Worm (Caenorhabditis elegans) whole organism, L2 larva: Measurements from ENCODE around the gene col-185.

Experiments
- C34F6.9 ChIP-seq: fragments of 150-350 bp; optimal IDR thresholded peaks from 2 replicates; lab custom pipeline; 2014; ENCODE audit warnings: missing biosample characterization, missing genetic modification characterization
- F13H6.1 ChIP-seq: sonication (generic microtip); optimal IDR thresholded peaks from 2 replicates; lab custom pipeline; 2016; ENCODE audit warnings: missing genetic modification characterization, missing compliant biosample characterization
- R02D3.7 ChIP-seq: fragments of 150-350 bp; optimal IDR thresholded peaks from 2 replicates; lab custom pipeline; 2014; ENCODE audit warnings: missing biosample characterization, missing genetic modification characterization
- Y55F3AM.14 ChIP-seq: fragments of 200-800 bp; sonication (Bioruptor generic); optimal IDR thresholded peaks from 2 replicates; lab custom pipeline; 2018; ENCODE audit warnings: mild to moderate bottlenecking, missing genetic modification characterization, missing compliant biosample characterization
- ZK546.5 ChIP-seq: sonication (generic microtip); optimal IDR thresholded peaks from 2 replicates; lab custom pipeline; 2017; ENCODE audit warnings: missing biosample characterization, missing genetic modification characterization
- alr-1 ChIP-seq: fragments of 150-350 bp; optimal IDR thresholded peaks from 2 replicates; lab custom pipeline; 2014; ENCODE audit warnings: missing biosample characterization, missing genetic modification characterization
- aly-2 ChIP-seq: fragments of 150-350 bp; optimal IDR thresholded peaks from 2 replicates; lab custom pipeline; 2014; ENCODE audit warnings: missing biosample characterization, missing genetic modification characterization
- ama-1 ChIP-seq: fragments of 150-350 bp; optimal IDR thresholded peaks from 2 replicates; lab custom pipeline; 2018; ENCODE audit warnings: inconsistent platforms
- blmp-1 ChIP-seq: sonication (generic microtip); optimal IDR thresholded peaks from 2 replicates; lab custom pipeline; 2017; ENCODE audit warnings: missing genetic modification characterization, mild to moderate bottlenecking, missing compliant biosample characterization, antibody characterized with exemption, moderate library complexity; ENCODE audit not compliant: insufficient read depth
- ceh-16 ChIP-seq: fragments of 150-350 bp; optimal IDR thresholded peaks from 2 replicates; lab custom pipeline; 2014; ENCODE audit warnings: missing biosample characterization, missing genetic modification characterization
- ceh-82 ChIP-seq: fragments of 150-350 bp; optimal IDR thresholded peaks from 2 replicates; lab custom pipeline; 2014; ENCODE audit warnings: missing biosample characterization, missing genetic modification characterization
- crh-2 ChIP-seq: sonication (generic microtip); optimal IDR thresholded peaks from 2 replicates; lab custom pipeline; 2017; ENCODE audit warnings: missing biosample characterization, missing genetic modification characterization
- dmd-4 ChIP-seq: sonication (generic microtip); optimal IDR thresholded peaks from 2 replicates; lab custom pipeline; 2017; ENCODE audit warnings: missing biosample characterization, missing genetic modification characterization
- egl-27 ChIP-seq: sonication (generic microtip); optimal IDR thresholded peaks from 3 replicates; lab custom pipeline; 2017; ENCODE audit warnings: missing biosample characterization, missing genetic modification reagents, missing genetic modification characterization
- elt-1 ChIP-seq: fragments of 150-350 bp; optimal IDR thresholded peaks from 2 replicates; lab custom pipeline; 2014; ENCODE audit warnings: missing biosample characterization, missing genetic modification characterization
- elt-3 ChIP-seq: sonication (generic microtip); optimal IDR thresholded peaks from 2 replicates; lab custom pipeline; 2017; ENCODE audit warnings: missing biosample characterization, missing genetic modification characterization
- fos-1 ChIP-seq: fragments of 150-350 bp; optimal IDR thresholded peaks from 2 replicates; lab custom pipeline; 2014; ENCODE audit warnings: missing biosample characterization, missing genetic modification characterization
- gmeb-1 ChIP-seq: fragments of 150-350 bp; optimal IDR thresholded peaks from 2 replicates; lab custom pipeline; 2014; ENCODE audit warnings: missing biosample characterization, missing genetic modification characterization
- lin-11 ChIP-seq: fragments of 150-350 bp; sonication (generic microtip); optimal IDR thresholded peaks from 2 replicates; lab custom pipeline; 2014; ENCODE audit warnings: missing biosample characterization, missing genetic modification characterization, inconsistent platforms, mixed read lengths
- lin-13 ChIP-seq: fragments of 150-350 bp; optimal IDR thresholded peaks from 2 replicates; lab custom pipeline; 2014; ENCODE audit warnings: missing biosample characterization, missing genetic modification reagents, missing genetic modification characterization
- lin-39 ChIP-seq: fragments of 150-350 bp; optimal IDR thresholded peaks from 2 replicates; lab custom pipeline; 2014; ENCODE audit warnings: missing biosample characterization, missing genetic modification reagents, missing genetic modification characterization
- lsy-2 ChIP-seq, 2 experiments: fragments of 150-350 bp in 1 of 2; sonication (generic microtip) in 1 of 2; optimal IDR thresholded peaks; 2 replicates each; lab custom pipeline; 2014 to 2017; ENCODE audit warnings: missing biosample characterization in 2 of 2, missing genetic modification characterization in 2 of 2
- mab-5 ChIP-seq: fragments of 150-350 bp; optimal IDR thresholded peaks from 2 replicates; lab custom pipeline; 2014; ENCODE audit warnings: missing biosample characterization, missing genetic modification characterization
- mbf-1 ChIP-seq: sonication (generic microtip); optimal IDR thresholded peaks from 2 replicates; lab custom pipeline; 2017; ENCODE audit warnings: missing biosample characterization, missing genetic modification characterization
- mdl-1 ChIP-seq, 2 experiments: fragments of 150-350 bp in 1 of 2; sonication (generic microtip) in 1 of 2; optimal IDR thresholded peaks; 2 replicates each; lab custom pipeline; 2017; ENCODE audit warnings: missing biosample characterization in 2 of 2, missing genetic modification characterization in 2 of 2
- nhr-10 ChIP-seq: sonication (generic microtip); optimal IDR thresholded peaks from 2 replicates; lab custom pipeline; 2017; ENCODE audit warnings: missing biosample characterization, missing genetic modification characterization
- nhr-11 ChIP-seq: fragments of 150-350 bp; optimal IDR thresholded peaks from 2 replicates; lab custom pipeline; 2014; ENCODE audit warnings: missing biosample characterization, missing genetic modification characterization
- nhr-12 ChIP-seq: fragments of 150-350 bp; optimal IDR thresholded peaks from 2 replicates; lab custom pipeline; 2014; ENCODE audit warnings: missing biosample characterization, missing genetic modification characterization
- nhr-129 ChIP-seq: fragments of 150-350 bp; optimal IDR thresholded peaks from 2 replicates; lab custom pipeline; 2014; ENCODE audit warnings: missing biosample characterization, missing genetic modification characterization
- nhr-21 ChIP-seq: fragments of 150-350 bp; optimal IDR thresholded peaks from 2 replicates; lab custom pipeline; 2014; ENCODE audit warnings: missing biosample characterization, missing genetic modification characterization
- nhr-23 ChIP-seq: fragments of 150-350 bp; optimal IDR thresholded peaks from 2 replicates; lab custom pipeline; 2014; ENCODE audit warnings: missing biosample characterization, missing genetic modification reagents, missing genetic modification characterization
- nhr-237 ChIP-seq: fragments of 150-350 bp; optimal IDR thresholded peaks from 2 replicates; lab custom pipeline; 2014; ENCODE audit warnings: missing biosample characterization, missing genetic modification characterization
- nhr-25 ChIP-seq: fragments of 150-350 bp; sonication (generic microtip); optimal IDR thresholded peaks from 3 replicates; lab custom pipeline; 2014; ENCODE audit warnings: missing biosample characterization, missing genetic modification characterization
- nhr-6 ChIP-seq: fragments of 150-350 bp; optimal IDR thresholded peaks from 2 replicates; lab custom pipeline; 2014; ENCODE audit warnings: missing biosample characterization, missing genetic modification characterization
- nhr-77 ChIP-seq: fragments of 150-350 bp; optimal IDR thresholded peaks from 2 replicates; lab custom pipeline; 2014; ENCODE audit warnings: missing biosample characterization, missing genetic modification characterization
- peb-1 ChIP-seq: fragments of 150-350 bp; optimal IDR thresholded peaks from 2 replicates; lab custom pipeline; 2014; ENCODE audit warnings: missing biosample characterization, missing genetic modification characterization
- sem-4 ChIP-seq: fragments of 150-350 bp; optimal IDR thresholded peaks from 2 replicates; lab custom pipeline; 2014; ENCODE audit warnings: missing biosample characterization, missing genetic modification reagents, missing genetic modification characterization
- skn-1 ChIP-seq: sonication (generic microtip); optimal IDR thresholded peaks from 2 replicates; lab custom pipeline; 2017; ENCODE audit warnings: missing biosample characterization, missing genetic modification characterization
- sma-3 ChIP-seq: sonication (generic microtip); optimal IDR thresholded peaks from 2 replicates; lab custom pipeline; 2016; ENCODE audit warnings: missing genetic modification reagents, missing genetic modification characterization, missing compliant biosample characterization
- sma-9 ChIP-seq, 2 experiments: fragments of 150-350 bp in 1 of 2; sonication (generic microtip) in 1 of 2; optimal IDR thresholded peaks; 2 replicates each; lab custom pipeline; 2014 to 2016; ENCODE audit warnings: missing genetic modification characterization in 2 of 2, mild to moderate bottlenecking in 1 of 2, missing biosample characterization in 1 of 2, missing compliant biosample characterization in 1 of 2, missing genetic modification reagents in 1 of 2, moderate library complexity in 1 of 2
- snpc-4 ChIP-seq: fragments of 150-350 bp; optimal IDR thresholded peaks from 2 replicates; lab custom pipeline; 2014; ENCODE audit warnings: missing biosample characterization, missing genetic modification characterization
- unc-39 ChIP-seq: fragments of 150-350 bp; optimal IDR thresholded peaks from 2 replicates; lab custom pipeline; 2014; ENCODE audit warnings: missing biosample characterization, missing genetic modification characterization
- unc-55 ChIP-seq: fragments of 150-350 bp; sonication (generic microtip); optimal IDR thresholded peaks from 3 replicates; lab custom pipeline; 2014; ENCODE audit warnings: missing biosample characterization, missing genetic modification reagents, missing genetic modification characterization
- unc-62 ChIP-seq: fragments of 150-350 bp; optimal IDR thresholded peaks from 2 replicates; lab custom pipeline; 2014; ENCODE audit warnings: missing biosample characterization, missing genetic modification reagents, missing genetic modification characterization
- zag-1 ChIP-seq: fragments of 150-350 bp; optimal IDR thresholded peaks from 2 replicates; lab custom pipeline; 2014; ENCODE audit warnings: missing biosample characterization, missing genetic modification characterization
- ztf-1 ChIP-seq: fragments of 200-800 bp; sonication (Bioruptor generic); conservative IDR thresholded peaks from 2 replicates; pipeline ENCODE4 v1.3.6; 2022; ENCODE audit warnings: missing genetic modification characterization, missing compliant biosample characterization
- ztf-11 ChIP-seq: sonication (generic microtip); optimal IDR thresholded peaks from 2 replicates; lab custom pipeline; 2017; ENCODE audit warnings: missing biosample characterization, missing genetic modification characterization
- ztf-4 ChIP-seq: fragments of 150-350 bp; optimal IDR thresholded peaks from 2 replicates; lab custom pipeline; 2014; ENCODE audit warnings: missing biosample characterization, missing genetic modification characterization

The col-185 gene

ce11 chrX:13528630-13529138 lies 17.8 kb upstream of the col-185 start, which contains the start of gene F18H3.4:
TSS of gene F18H3.4 (plus strand) at chrX:13529088.
- TF ChIP-seq nhr-25 (peak; percentile 5), nhr-23 (tag; lab: Kevin White, UChicago) (no peak), nhr-6 (tag; lab: Kevin White, UChicago) (no peak), mbf-1 (tag; lab: Kevin White, UChicago) (no peak), ceh-16 (tag; lab: Kevin White, UChicago) (no peak), sma-9 (GFP tag; optimal IDR thresholded peaks at IDR 0.05; lab: Kevin White, UChicago) (peak; percentile 96), sma-9 (tag; optimal IDR thresholded peaks at IDR 0.05; lab: Kevin White, UChicago) (no peak), egl-27 (tag; lab: Kevin White, UChicago) (no peak), sem-4 (tag; lab: Kevin White, UChicago) (peak; percentile 16), unc-62 (GFP tag; lab: Kevin White, UChicago) (no peak), Y55F3AM.14 (no peak), unc-39 (tag; lab: Kevin White, UChicago) (no peak), elt-3 (no peak), nhr-10 (tag; lab: Kevin White, UChicago) (no peak), nhr-77 (tag; lab: Kevin White, UChicago) (no peak), fos-1 (tag; lab: Kevin White, UChicago) (peak; percentile 98), F13H6.1 (tag; lab: Kevin White, UChicago) (peak; percentile 93), ama-1 (lab: Kevin White, UChicago) (no peak), blmp-1 (tag; lab: Kevin White, UChicago) (no peak), elt-1 (tag; lab: Kevin White, UChicago) (no peak), unc-55 (GFP tag; lab: Kevin White, UChicago) (no peak), mdl-1 (tag; optimal IDR thresholded peaks at IDR 0.05; lab: Kevin White, UChicago) (peak; percentile 30 to 79), alr-1 (tag; lab: Kevin White, UChicago) (no peak), dmd-4 (tag; lab: Kevin White, UChicago) (no peak), lsy-2 (tag; optimal IDR thresholded peaks at IDR 0.05; lab: Kevin White, UChicago) (peak in 1 of 2 experiments; percentile 24), ztf-11 (tag; lab: Kevin White, UChicago) (no peak), nhr-237 (no peak), nhr-21 (tag; lab: Kevin White, UChicago) (peak; percentile 64), lin-13 (GFP tag; lab: Kevin White, UChicago) (no peak), sma-3 (GFP tag; lab: Kevin White, UChicago) (peak; percentile 91), lin-11 (tag; lab: Kevin White, UChicago) (no peak), lin-39 (tag; lab: Kevin White, UChicago) (no peak), aly-2 (tag; lab: Kevin White, UChicago) (no peak), nhr-129 (tag; lab: Kevin White, UChicago) (peak; percentile 58), ZK546.5 (tag; lab: Kevin White, UChicago) (no peak), ztf-4 (no peak), mab-5 (no peak), ztf-1 (GFP tag; lab: Robert Waterston, UW) (no peak), nhr-12 (no peak), gmeb-1 (tag; lab: Kevin White, UChicago) (peak; percentile 70), zag-1 (no peak), skn-1 (tag; lab: Kevin White, UChicago) (no peak), R02D3.7 (tag; lab: Kevin White, UChicago) (no peak), C34F6.9 (tag; lab: Kevin White, UChicago) (no peak), ceh-82 (no peak), snpc-4 (no peak), peb-1 (tag; lab: Kevin White, UChicago) (no peak), crh-2 (tag; lab: Kevin White, UChicago) (peak; percentile 77), nhr-11 (tag; lab: Kevin White, UChicago) (no peak)
